Fruit fly (Drosophila melanogaster) whole organism, wandering third instar larva: ENCODE measurements around the gene CG12617.

ENCODE experiments used
- CG32264 ChIP-seq: fragments of 200-800 bp; sonication (Bioruptor generic); optimal IDR thresholded peaks from 2 replicates; lab custom pipeline; 2016; ENCODE audit warnings: missing biosample characterization, missing genetic modification characterization
- CG9705 ChIP-seq: fragments of 200-800 bp; sonication (Bioruptor generic); optimal IDR thresholded peaks from 2 replicates; lab custom pipeline; 2018; ENCODE audit warnings: missing biosample characterization, mild to moderate bottlenecking, missing genetic modification characterization
- Dfd ChIP-seq: fragments of >200 bp; optimal IDR thresholded peaks from 2 replicates; lab custom pipeline; 2017; ENCODE audit warnings: missing biosample characterization, missing genetic modification characterization
- Myc ChIP-seq: fragments of >200 bp; optimal IDR thresholded peaks from 2 replicates; lab custom pipeline; 2017
- N ChIP-seq: fragments of >200 bp; optimal IDR thresholded peaks from 2 replicates; lab custom pipeline; 2018; ENCODE audit warnings: missing biosample characterization, missing external identifiers, missing genetic modification characterization
- fru ChIP-seq: fragments of 200-800 bp; sonication (Bioruptor generic); optimal IDR thresholded peaks from 3 replicates; lab custom pipeline; 2016; ENCODE audit warnings: missing biosample characterization, mild to moderate bottlenecking, missing genetic modification characterization
- lola ChIP-seq: fragments of >200 bp; optimal IDR thresholded peaks from 2 replicates; lab custom pipeline; 2017; ENCODE audit warnings: missing biosample characterization, missing genetic modification characterization
- pan ChIP-seq: fragments of >200 bp; optimal IDR thresholded peaks from 2 replicates; lab custom pipeline; 2017
- rgr ChIP-seq: fragments of 200-800 bp; sonication (Bioruptor generic); optimal IDR thresholded peaks from 3 replicates; lab custom pipeline; 2016; ENCODE audit warnings: missing biosample characterization, mild to moderate bottlenecking, missing genetic modification characterization
- sv ChIP-seq: fragments of 200-800 bp; sonication (Bioruptor generic); optimal IDR thresholded peaks from 3 replicates; lab custom pipeline; 2016; ENCODE audit warnings: missing biosample characterization, missing genetic modification characterization

DNA sequence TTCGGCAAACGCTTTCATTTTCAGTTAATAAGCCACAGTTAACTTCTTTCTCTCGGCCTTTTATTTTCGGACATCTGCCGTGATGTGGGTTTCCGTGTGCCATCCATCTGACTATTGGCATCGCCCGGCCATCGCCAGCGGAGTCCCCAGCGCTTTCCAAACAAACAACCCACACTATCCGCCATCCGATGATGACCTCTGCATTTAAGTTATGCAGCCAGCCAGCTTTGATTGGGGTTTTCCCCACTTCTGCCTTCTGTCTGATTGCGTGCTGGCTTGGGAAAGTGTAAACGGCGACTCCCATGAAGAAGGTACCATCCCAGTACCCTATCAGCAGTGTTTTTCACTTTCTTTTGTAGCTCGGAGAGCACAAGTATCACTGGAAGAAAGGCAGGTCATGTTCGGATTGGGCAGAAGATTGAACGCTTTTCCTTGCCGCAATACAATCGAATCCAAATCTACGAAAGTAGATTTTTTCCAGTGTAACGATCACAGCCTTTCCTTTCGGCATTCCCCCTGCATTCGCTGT is 18.7 kb downstream of the CG12617 start:
- TF ChIP-seq lola (GFP tag; lab: Kevin White, UChicago) (no peak), pan (no peak), CG32264 (GFP tag; lab: Kevin White, UChicago) (no peak), Myc (lab: Kevin White, UChicago) (no peak), N (GFP tag; lab: Kevin White, UChicago) (no peak), fru (GFP tag; lab: Kevin White, UChicago) (no peak), rgr (GFP tag; lab: Kevin White, UChicago) (no peak), CG9705 (GFP tag; lab: Kevin White, UChicago) (no peak), sv (GFP tag; lab: Kevin White, UChicago) (no peak), Dfd (GFP tag; lab: Kevin White, UChicago) (no peak)
